Worm (Caenorhabditis elegans): ENCODE measurements around the gene B0252.1.
"Not testable (repeated sequence)": the region's sequence is repeated elsewhere in the genome, so short reads cannot be mapped to it uniquely, and the experiment has no call there.

Gene B0252.1

ce11 chrII:6901795-6902194 lies 17.7 kb upstream of the B0252.1 start, which contains the start of gene psmd-9:
Gene psmd-9 (plus strand): TSS chrII:6902095.
- TF ChIP-seq pbrm-1 (GFP tag; IDR thresholded peaks at IDR 0.05): no peak
- TF ChIP-seq madf-6 (GFP tag; IDR thresholded peaks at IDR 0.05): no peak
- TF ChIP-seq mxl-1 (tag; optimal IDR thresholded peaks at IDR 0.05): no peak
- TF ChIP-seq sea-2 (GFP tag; IDR thresholded peaks at IDR 0.05): no peak

ce11 chrII:6907657-6908056 lies 11.8 kb upstream of the B0252.1 start, which contains the start of gene B0252.3:
Gene B0252.3 (minus strand): TSS chrII:6907757.
- TF ChIP-seq nfyb-1 (GFP tag; IDR thresholded peaks at IDR 0.05); attf-6 (GFP tag; IDR thresholded peaks at IDR 0.05); lin-54 (GFP tag; optimal IDR thresholded peaks at IDR 0.05): not testable (repeated sequence)

- TF ChIP-seq hmg-1.2 (GFP tag; IDR thresholded peaks at IDR 0.05) (peak; percentile 42; the same call in 1 of the 2 replicates), bed-1 (GFP tag; IDR thresholded peaks at IDR 0.05) (no peak)
These were observed 10.8 kb upstream of the B0252.1 start for ce11 chrII:6908689-6909088.

- TF ChIP-seq somi-1 (GFP tag; optimal IDR thresholded peaks at IDR 0.05) (peak; percentile 46), egl-18 (GFP tag; IDR thresholded peaks at IDR 0.05) (no peak), C06A6.2 (GFP tag; conservative IDR thresholded peaks at IDR 0.05) (no peak)
These were observed 9.8 kb upstream of the B0252.1 start, which contains the start of gene asm-1 for ce11 chrII:6909568-6910122. Gene asm-1 (plus strand): TSS chrII:6910072.

- TF ChIP-seq ama-1 (optimal IDR thresholded peaks at IDR 0.05) (no peak), ama-1 (GFP tag; optimal IDR thresholded peaks at IDR 0.05) (no peak), lin-35 (GFP tag; optimal IDR thresholded peaks at IDR 0.05) (peak in 2 of 3 experiments; percentile 42 to 94), attf-5 (GFP tag; optimal IDR thresholded peaks at IDR 0.05) (no peak), ceh-40 (GFP tag; IDR thresholded peaks at IDR 0.05) (no peak), nfya-1 (tag; optimal IDR thresholded peaks at IDR 0.05; ENCODE audit: borderline replicate concordance, insufficient read depth) (no peak), T26A5.8 (tag; optimal IDR thresholded peaks at IDR 0.05) (no peak), madf-3 (GFP tag; IDR thresholded peaks at IDR 0.05) (no peak), snpc-4 (GFP tag; optimal IDR thresholded peaks at IDR 0.05) (no peak), snpc-4 (tag; optimal IDR thresholded peaks at IDR 0.05) (peak in 1 of 4 experiments; percentile 4), hsf-1 (GFP tag; IDR thresholded peaks at IDR 0.05) (peak; percentile 54), nhr-80 (tag; optimal IDR thresholded peaks at IDR 0.05) (no peak), attf-6 (GFP tag; IDR thresholded peaks at IDR 0.05) (no peak), atf-7 (tag; optimal IDR thresholded peaks at IDR 0.05) (peak; percentile 21), pbrm-1 (GFP tag; IDR thresholded peaks at IDR 0.05) (peak; percentile 72; the same call in 1 of the 2 replicates), snpc-1.3 (tag; optimal IDR thresholded peaks at IDR 0.05; ENCODE audit: insufficient read depth) (no peak), F49E8.2 (tag; optimal IDR thresholded peaks at IDR 0.05; ENCODE audit: insufficient read depth) (no peak), ztf-26 (tag; optimal IDR thresholded peaks at IDR 0.05) (no peak), ceh-79 (tag; optimal IDR thresholded peaks at IDR 0.05) (no peak), dpl-1 (GFP tag; optimal IDR thresholded peaks at IDR 0.05) (peak; percentile 68), mcd-1 (GFP tag; IDR thresholded peaks at IDR 0.05) (peak; percentile 84), egl-44 (GFP tag; IDR thresholded peaks at IDR 0.05) (no peak), ztf-6 (GFP tag; IDR thresholded peaks at IDR 0.05) (no peak), ceh-58 (GFP tag; IDR thresholded peaks at IDR 0.05) (no peak), B0019.2 (GFP tag; conservative IDR thresholded peaks at IDR 0.05) (peak; percentile 68; the same call in 1 of the 2 replicates), ceh-27 (GFP tag; optimal IDR thresholded peaks at IDR 0.05) (peak; percentile 85), B0261.1 (tag; optimal IDR thresholded peaks at IDR 0.05) (no peak), ztf-25 (GFP tag; IDR thresholded peaks at IDR 0.05) (no peak), let-607 (tag; optimal IDR thresholded peaks at IDR 0.05) (peak in 1 of 2 experiments; percentile 57), zim-3 (tag; optimal IDR thresholded peaks at IDR 0.05) (no peak), rec-8 (tag; optimal IDR thresholded peaks at IDR 0.05) (peak; percentile 28 to 61)
These were observed 6.2 kb upstream of the B0252.1 start, which contains the start of gene cyn-10 for ce11 chrII:6913309-6913708. Gene cyn-10 (minus strand): TSS chrII:6913365.
